Worm (Caenorhabditis elegans) whole organism, L4 larva: Measurements from ENCODE around the gene unc-130.

Experiments
- R02D3.7 ChIP-seq: fragments of 150-350 bp; sonication (generic microtip); optimal IDR thresholded peaks from 3 replicates; lab custom pipeline; 2014; ENCODE audit warnings: missing biosample characterization, missing genetic modification characterization
- T26A8.4 ChIP-seq: fragments of 200-800 bp; sonication (Bioruptor generic); IDR thresholded peaks from 2 replicates; pipeline ENCODE4 v1.3.6; 2022; ENCODE audit warnings: missing genetic modification characterization, missing compliant biosample characterization
- aha-1 ChIP-seq: fragments of 150-350 bp; peaks from one replicate; lab custom pipeline; 2014; ENCODE audit warnings: missing biosample characterization, missing genetic modification characterization
- ama-1 ChIP-seq: fragments of 150-350 bp; optimal IDR thresholded peaks from 2 replicates; lab custom pipeline; 2014; ENCODE audit warnings: inconsistent platforms, mixed read lengths
- ceh-28 ChIP-seq: fragments of 150-350 bp; optimal IDR thresholded peaks from 2 replicates; lab custom pipeline; 2014; ENCODE audit warnings: missing biosample characterization, missing genetic modification reagents, missing genetic modification characterization
- dpl-1 ChIP-seq: fragments of 150-350 bp; optimal IDR thresholded peaks from 2 replicates; lab custom pipeline; 2014; ENCODE audit warnings: missing biosample characterization, missing genetic modification reagents, missing genetic modification characterization
- egl-27 ChIP-seq: sonication (generic microtip); optimal IDR thresholded peaks from 3 replicates; lab custom pipeline; 2017; ENCODE audit warnings: missing biosample characterization, missing genetic modification reagents, missing genetic modification characterization
- hlh-30 ChIP-seq: sonication (generic microtip); optimal IDR thresholded peaks from 2 replicates; lab custom pipeline; 2017; ENCODE audit warnings: antibody characterized with exemption, mild to moderate bottlenecking, missing genetic modification characterization, missing compliant biosample characterization; ENCODE audit not compliant: insufficient read depth
- lin-15B ChIP-seq: fragments of 150-350 bp; sonication (generic microtip); optimal IDR thresholded peaks from 3 replicates; lab custom pipeline; 2014; ENCODE audit warnings: missing biosample characterization, missing genetic modification characterization
- nhr-77 ChIP-seq: fragments of 150-350 bp; optimal IDR thresholded peaks from 2 replicates; lab custom pipeline; 2014; ENCODE audit warnings: missing biosample characterization, missing genetic modification characterization
- pha-4 ChIP-seq, 2 experiments: fragments of 150-350 bp in 1 of 2; fragments of 200-800 bp in 1 of 2; sonication (Bioruptor generic) in 1 of 2; IDR thresholded peaks in 1 of 2; optimal IDR thresholded peaks in 1 of 2; 2 replicates each; pipeline versions ENCODE4 v1.3.6 to Lab custom; 2014 to 2022; ENCODE audit warnings: missing genetic modification characterization in 2 of 2, missing genetic modification reagents in 2 of 2, missing biosample characterization in 1 of 2, missing compliant biosample characterization in 1 of 2
- ztf-11 ChIP-seq: fragments of 150-350 bp; optimal IDR thresholded peaks from 2 replicates; lab custom pipeline; 2014; ENCODE audit warnings: missing biosample characterization, missing genetic modification characterization

ce11 chrII:11279971-11280370 lies 1.8 kb upstream of the unc-130 start:
- TF ChIP-seq egl-27 (tag; lab: Kevin White, UChicago): no peak
- no peak for TF ChIP-seq nhr-77
- no peak for TF ChIP-seq ztf-11
- TF ChIP-seq lin-15B (tag; lab: Kevin White, UChicago): no peak
- TF ChIP-seq dpl-1 (GFP tag; lab: Kevin White, UChicago): no peak
- no peak for TF ChIP-seq aha-1 (tag; lab: Kevin White, UChicago)
- TF ChIP-seq T26A8.4: no peak
- no peak for TF ChIP-seq ceh-28 (tag; lab: Kevin White, UChicago)
- TF ChIP-seq ama-1 (lab: Kevin White, UChicago): no peak
- TF ChIP-seq hlh-30 (tag; lab: Kevin White, UChicago): no peak
- no peak for TF ChIP-seq pha-4 (GFP tag; IDR thresholded peaks at IDR 0.05; lab: Robert Waterston, UW)
- TF ChIP-seq pha-4 (tag; optimal IDR thresholded peaks at IDR 0.05; lab: Kevin White, UChicago): no peak
- no peak for TF ChIP-seq R02D3.7 (tag; lab: Kevin White, UChicago)
